Worm (Caenorhabditis elegans) whole organism, early embryonic: ENCODE data around the gene kqt-2.

Experiments
- F13C5.2 ChIP-seq: sonication (generic microtip); optimal IDR thresholded peaks from 2 replicates; lab custom pipeline; 2017; ENCODE audit warnings: mild to moderate bottlenecking, missing genetic modification characterization, inconsistent platforms, missing compliant biosample characterization
- ama-1 ChIP-seq: fragments of 150-350 bp; optimal IDR thresholded peaks from 2 replicates; lab custom pipeline; 2014
- ceh-13 ChIP-seq: fragments of 200-800 bp; sonication (Bioruptor generic); optimal IDR thresholded peaks from 2 replicates; lab custom pipeline; 2018; ENCODE audit warnings: mild to moderate bottlenecking, missing genetic modification characterization, missing compliant biosample characterization
- flt-1 ChIP-seq: fragments of 200-800 bp; sonication (Bioruptor generic); IDR thresholded peaks from 2 replicates; pipeline ENCODE4 v1.3.6; 2022; ENCODE audit warnings: missing genetic modification characterization, missing compliant biosample characterization
- hmbx-1 ChIP-seq: sonication (generic microtip); optimal IDR thresholded peaks from 2 replicates; lab custom pipeline; 2016; ENCODE audit warnings: mild to moderate bottlenecking, missing genetic modification characterization, missing compliant biosample characterization
- hnd-1 ChIP-seq: sonication (generic microtip); optimal IDR thresholded peaks from 2 replicates; lab custom pipeline; 2016; ENCODE audit warnings: missing genetic modification characterization, missing compliant biosample characterization
- pes-1 ChIP-seq: fragments of 200-800 bp; sonication (Bioruptor generic); IDR thresholded peaks from 2 replicates; pipeline ENCODE4 v1.3.6; 2022; ENCODE audit warnings: missing genetic modification reagents, missing genetic modification characterization, missing compliant biosample characterization
- tbx-11 ChIP-seq: fragments of 200-800 bp; sonication (Bioruptor generic); IDR thresholded peaks from 2 replicates; pipeline ENCODE4 v1.3.6; 2022; ENCODE audit warnings: missing genetic modification characterization, missing compliant biosample characterization
- tbx-37 ChIP-seq: fragments of 200-800 bp; sonication (Bioruptor generic); conservative IDR thresholded peaks from 2 replicates; pipeline ENCODE4 v1.3.6; 2022; ENCODE audit warnings: missing genetic modification reagents, missing genetic modification characterization, missing compliant biosample characterization
- tra-4 ChIP-seq: sonication (generic microtip); optimal IDR thresholded peaks from 2 replicates; lab custom pipeline; 2017; ENCODE audit warnings: missing genetic modification characterization, missing compliant biosample characterization

ce11 chrX:8218653-8219052 is 27.5 kb downstream of the kqt-2 start, which contains the start of gene K02A6.4:
- TF ChIP-seq flt-1 (GFP tag; lab: Robert Waterston, UW): no peak
- TF ChIP-seq F13C5.2 (tag; lab: Kevin White, UChicago): no peak
- no peak for TF ChIP-seq tbx-11 (GFP tag; lab: Robert Waterston, UW)
- TF ChIP-seq ama-1: no peak
- no peak for TF ChIP-seq tra-4 (tag; lab: Kevin White, UChicago)
- TF ChIP-seq pes-1 (GFP tag; lab: Robert Waterston, UW): no peak
- TF ChIP-seq hmbx-1: no peak
- no peak for TF ChIP-seq ceh-13 (GFP tag; lab: Kevin White, UChicago)
- no peak for TF ChIP-seq tbx-37 (GFP tag; lab: Robert Waterston, UW)
- TF ChIP-seq hnd-1 (tag; lab: Kevin White, UChicago): no peak
